Fruit fly (Drosophila melanogaster): ENCODE measurements around the gene CG45075.
A peak's percentile ranks its signal among the peaks of the same experiment; 100 is the strongest.

Gene CG45075

dm6 chr2L:6078757-6079351 lies 12.4 kb upstream of the CG45075 start (continued):
- TF ChIP-seq CG17361 (GFP tag; IDR thresholded peaks at IDR 0.05) (no peak), CG11560 (tag; IDR thresholded peaks at IDR 0.05) (no peak), CG2889 (GFP tag; IDR thresholded peaks at IDR 0.05) (no peak), dimm (GFP tag; IDR thresholded peaks at IDR 0.05) (no peak), CG14667 (GFP tag; IDR thresholded peaks at IDR 0.05) (no peak), CG4707 (GFP tag; optimal IDR thresholded peaks at IDR 0.05) (no peak), tna (GFP tag; IDR thresholded peaks at IDR 0.05; ENCODE audit: partially characterized antibody) (no peak), CG3065 (GFP tag; optimal IDR thresholded peaks at IDR 0.05) (no peak), CG4360 (GFP tag; IDR thresholded peaks at IDR 0.05) (peak; percentile 59; the same call in 1 of the 2 replicates), CG6683 (GFP tag; optimal IDR thresholded peaks at IDR 0.05) (no peak), knrl (GFP tag; IDR thresholded peaks at IDR 0.05; ENCODE audit: partially characterized antibody) (no peak; the same call in 2 of the 3 replicates), Bteb2 (GFP tag; optimal IDR thresholded peaks at IDR 0.05) (no peak), ro (GFP tag; IDR thresholded peaks at IDR 0.05) (no peak), CG4617 (GFP tag; optimal IDR thresholded peaks at IDR 0.05; ENCODE audit: borderline replicate concordance) (no peak), cato (GFP tag; optimal IDR thresholded peaks at IDR 0.05; ENCODE audit: borderline replicate concordance) (no peak), Six4 (GFP tag; optimal IDR thresholded peaks at IDR 0.05) (no peak), Hey (tag; optimal IDR thresholded peaks at IDR 0.05) (peak; percentile 67), lbe (GFP tag; optimal IDR thresholded peaks at IDR 0.05) (no peak), CG1832 (GFP tag; optimal IDR thresholded peaks at IDR 0.05) (peak; percentile 41), CG30020 (tag; optimal IDR thresholded peaks at IDR 0.05) (no peak), CG7786 (GFP tag; optimal IDR thresholded peaks at IDR 0.05) (no peak), bab2 (GFP tag; optimal IDR thresholded peaks at IDR 0.05) (no peak), salm (tag; optimal IDR thresholded peaks at IDR 0.05) (no peak), al (GFP tag; IDR thresholded peaks at IDR 0.05) (no peak), oc (tag; optimal IDR thresholded peaks at IDR 0.05) (peak; percentile 70), CG10431 (GFP tag; optimal IDR thresholded peaks at IDR 0.05) (no peak), eve (GFP tag; optimal IDR thresholded peaks at IDR 0.05) (no peak), tup (GFP tag; optimal IDR thresholded peaks at IDR 0.05) (no peak), CHES-1-like (GFP tag; optimal IDR thresholded peaks at IDR 0.05) (no peak), Hr78 (GFP tag; optimal IDR thresholded peaks at IDR 0.05) (peak in 1 of 2 experiments; percentile 34), Tbp (GFP tag; optimal IDR thresholded peaks at IDR 0.05) (peak; percentile 57), odd (GFP tag; optimal IDR thresholded peaks at IDR 0.05) (no peak), gcm2 (GFP tag; optimal IDR thresholded peaks at IDR 0.05) (peak; percentile 25), ATbp (GFP tag; optimal IDR thresholded peaks at IDR 0.05) (no peak), klu (GFP tag; IDR thresholded peaks at IDR 0.05) (no peak), zen2 (GFP tag; IDR thresholded peaks at IDR 0.05; ENCODE audit: partially characterized antibody) (no peak), disco-r (GFP tag; optimal IDR thresholded peaks at IDR 0.05) (no peak), ind (GFP tag; optimal IDR thresholded peaks at IDR 0.05) (no peak), ftz-f1 (GFP tag; optimal IDR thresholded peaks at IDR 0.05) (no peak), row (GFP tag; IDR thresholded peaks at IDR 0.05) (no peak), CG17568 (GFP tag; optimal IDR thresholded peaks at IDR 0.05) (no peak), CG17328 (GFP tag; IDR thresholded peaks at IDR 0.05) (no peak), sd (tag; optimal IDR thresholded peaks at IDR 0.05) (no peak), gt (GFP tag; IDR thresholded peaks at IDR 0.05) (no peak), nom (GFP tag; optimal IDR thresholded peaks at IDR 0.05) (peak; percentile 5), pho (GFP tag; optimal IDR thresholded peaks at IDR 0.05) (no peak), CG8089 (GFP tag; optimal IDR thresholded peaks at IDR 0.05) (no peak), CG31224 (GFP tag; IDR thresholded peaks at IDR 0.05) (no peak), C15 (GFP tag; IDR thresholded peaks at IDR 0.05) (no peak), Dp (GFP tag; optimal IDR thresholded peaks at IDR 0.05) (no peak), Myb (GFP tag; optimal IDR thresholded peaks at IDR 0.05) (no peak)

All from whole organism, embryonic.